Worm (Caenorhabditis elegans) whole organism, dauer: ENCODE data around the gene fbxb-39.
"Not testable (repeated sequence)": the region's sequence is repeated elsewhere in the genome, so short reads cannot be mapped to it uniquely, and the experiment has no call there.

ENCODE experiments used
- unc-62 ChIP-seq: sonication (generic microtip); optimal IDR thresholded peaks from 2 replicates; lab custom pipeline; 2017; ENCODE audit warnings: missing biosample characterization, missing genetic modification reagents, missing genetic modification characterization

The fbxb-39 gene

DNA sequence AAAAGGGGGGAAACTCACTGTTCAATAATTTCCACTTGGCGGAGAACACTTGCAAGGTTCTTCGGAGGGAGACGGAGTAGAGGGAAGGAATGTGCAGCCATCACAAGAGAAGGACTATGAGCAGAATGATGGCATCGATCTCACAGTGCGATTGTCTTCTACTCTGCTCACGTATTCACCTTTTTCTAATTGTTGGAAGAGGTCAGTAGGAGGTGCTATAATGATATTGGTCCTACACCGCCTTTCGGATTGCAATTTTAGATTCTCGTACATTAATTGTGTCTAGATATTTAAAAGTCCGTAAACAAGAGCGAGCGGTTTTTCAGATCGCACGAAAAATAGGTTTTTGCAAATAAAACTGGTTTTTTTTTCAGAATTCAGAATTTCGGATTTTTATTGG, at the start of gene fbxb-39:
Gene fbxb-39 (minus strand): TSS at position 101 of the 400 bp plus-strand sequence.
- TF ChIP-seq unc-62 (GFP tag; lab: Kevin White, UChicago), result no peak

DNA sequence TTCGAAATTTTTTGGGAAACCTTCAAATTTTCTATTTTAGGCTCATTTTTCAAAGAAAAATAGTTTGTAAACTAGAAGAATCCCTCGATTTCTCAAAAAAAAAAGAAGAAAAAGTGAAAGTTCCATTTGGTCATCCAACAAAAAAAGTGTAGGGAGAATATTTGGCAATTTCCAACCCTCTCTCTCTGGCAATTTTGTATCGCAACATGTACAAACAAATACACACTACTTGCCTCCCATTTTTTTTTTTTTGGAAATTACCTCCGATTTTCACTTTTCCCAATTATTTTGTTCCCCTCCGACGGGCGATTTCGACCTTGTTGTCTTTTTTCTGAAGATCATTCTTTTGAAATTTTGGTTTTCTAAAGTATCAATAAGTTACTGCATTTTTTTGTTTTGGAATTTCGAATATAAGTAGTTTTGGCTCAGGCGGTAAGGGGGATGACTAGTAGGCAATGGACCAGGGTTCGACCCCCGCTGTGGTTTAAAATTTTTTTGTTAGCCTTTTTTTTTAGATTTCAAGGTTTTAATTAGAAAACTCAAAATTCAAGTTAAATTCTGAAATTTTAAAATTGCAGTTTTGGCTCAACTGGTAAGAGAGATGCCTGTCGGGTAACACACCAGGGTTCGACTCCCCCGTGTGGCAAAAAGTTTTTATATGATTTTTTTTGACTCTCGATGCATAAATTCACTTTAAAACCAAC, 48.3 kb upstream of the fbxb-39 start:
- TF ChIP-seq unc-62 (GFP tag; lab: Kevin White, UChicago), result no peak

DNA sequence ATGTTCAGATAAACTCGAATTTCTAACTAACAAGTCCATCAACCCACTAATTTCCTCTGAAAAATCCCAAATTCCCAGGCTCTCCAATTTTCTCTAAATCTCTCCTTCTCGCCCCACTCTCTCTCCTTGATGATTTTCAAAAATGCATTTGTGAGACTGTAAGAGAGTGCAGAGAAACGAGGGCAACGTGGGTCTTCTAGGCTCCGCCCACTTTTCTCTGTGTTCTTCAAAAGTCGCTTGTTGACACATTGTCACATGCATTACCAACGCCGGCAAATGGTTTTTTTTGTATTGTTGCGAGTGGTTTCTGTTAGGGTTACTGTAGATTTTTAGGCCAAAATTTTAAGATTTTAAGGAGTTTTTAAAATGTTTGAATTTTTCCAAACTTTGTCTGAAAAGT, 46.1 kb upstream of the fbxb-39 start:
- no peak for TF ChIP-seq unc-62 (GFP tag; lab: Kevin White, UChicago)

DNA sequence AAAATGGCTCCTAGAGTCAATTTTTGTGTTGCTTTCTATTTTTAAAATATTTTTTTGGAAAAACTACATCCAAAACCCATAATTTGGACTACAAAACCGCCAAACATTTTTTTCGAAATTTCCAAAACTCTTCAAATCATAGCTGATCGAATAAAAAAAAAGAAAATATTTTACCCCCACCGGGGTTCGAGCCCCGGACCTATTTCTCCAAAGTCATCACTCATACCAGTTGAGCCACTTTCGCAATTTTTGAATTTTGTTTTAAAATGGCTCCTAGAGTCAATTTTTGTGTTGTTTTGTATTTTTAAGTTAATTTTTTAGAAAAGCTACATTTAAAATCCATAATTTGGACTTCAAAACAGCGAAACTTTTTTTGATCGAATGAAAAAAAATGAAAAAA, 45.2 kb upstream of the fbxb-39 start:
- no peak for TF ChIP-seq unc-62 (GFP tag; lab: Kevin White, UChicago)

DNA sequence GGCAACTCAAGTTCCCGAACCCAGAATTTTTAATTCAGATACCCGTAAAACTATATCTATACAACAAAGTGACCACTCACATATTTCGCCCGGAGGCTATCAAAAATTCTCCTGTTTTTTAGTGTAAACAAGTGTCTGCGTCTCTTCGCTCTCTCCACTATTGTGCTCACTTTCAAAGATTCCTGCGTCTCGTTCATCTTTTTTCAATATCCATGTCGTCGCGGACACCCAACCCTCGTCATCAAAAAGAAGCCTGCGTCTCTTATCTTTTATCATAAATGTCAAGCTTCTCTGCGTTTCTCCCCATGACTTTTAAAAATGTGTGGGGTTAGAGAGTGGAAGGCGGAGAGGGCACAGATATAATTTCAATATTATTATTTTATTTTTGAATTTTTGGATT, 44.5 kb upstream of the fbxb-39 start:
- TF ChIP-seq unc-62 (GFP tag; lab: Kevin White, UChicago), result no peak

DNA sequence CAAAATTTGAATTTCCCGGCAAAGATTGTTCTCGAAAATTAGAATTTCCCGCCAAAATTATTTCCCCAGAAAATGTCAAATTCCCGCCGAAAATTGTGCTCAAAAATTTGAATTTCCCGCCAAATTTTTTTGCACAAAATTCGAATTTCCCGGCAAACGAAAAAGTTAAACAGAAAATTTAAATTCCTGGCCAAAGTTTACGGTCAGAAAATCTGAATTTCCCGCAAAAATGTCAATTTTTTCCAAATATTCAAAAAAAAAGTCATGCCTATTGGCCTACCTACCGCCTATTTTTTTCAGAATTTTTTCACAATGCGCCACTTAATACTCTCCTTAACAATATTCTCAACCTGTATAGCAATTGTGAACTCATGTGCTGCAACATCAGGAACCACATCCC, 42.5 kb upstream of the fbxb-39 start, which contains the start of gene K02E7.1:
Gene K02E7.1 (plus strand): TSS at position 301 of the 400 bp plus-strand sequence.
- no peak for TF ChIP-seq unc-62 (GFP tag; lab: Kevin White, UChicago)

DNA sequence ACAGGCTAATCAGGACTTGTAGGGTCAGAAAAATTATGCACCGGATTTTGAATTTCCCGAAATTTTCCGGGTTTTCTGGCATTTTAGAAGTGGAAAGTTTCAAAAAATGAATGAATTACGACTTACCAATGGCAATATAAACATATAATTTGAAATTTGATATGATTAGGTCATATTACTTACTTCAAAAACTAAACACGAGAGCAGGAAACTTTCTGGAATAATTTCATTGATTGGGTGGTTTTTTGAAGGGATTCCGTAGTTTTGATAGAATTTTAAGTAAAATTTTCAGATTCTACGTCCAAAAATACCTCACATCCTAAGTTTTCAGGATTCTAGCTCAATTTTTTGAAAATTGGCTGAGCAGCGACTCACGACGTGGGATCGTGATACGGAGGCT, 35.1 kb upstream of the fbxb-39 start, which contains the start of gene K02E7.11:
Gene K02E7.11 (minus strand): TSS at position 101 of the 400 bp plus-strand sequence.
- no peak for TF ChIP-seq unc-62 (GFP tag; lab: Kevin White, UChicago)

DNA sequence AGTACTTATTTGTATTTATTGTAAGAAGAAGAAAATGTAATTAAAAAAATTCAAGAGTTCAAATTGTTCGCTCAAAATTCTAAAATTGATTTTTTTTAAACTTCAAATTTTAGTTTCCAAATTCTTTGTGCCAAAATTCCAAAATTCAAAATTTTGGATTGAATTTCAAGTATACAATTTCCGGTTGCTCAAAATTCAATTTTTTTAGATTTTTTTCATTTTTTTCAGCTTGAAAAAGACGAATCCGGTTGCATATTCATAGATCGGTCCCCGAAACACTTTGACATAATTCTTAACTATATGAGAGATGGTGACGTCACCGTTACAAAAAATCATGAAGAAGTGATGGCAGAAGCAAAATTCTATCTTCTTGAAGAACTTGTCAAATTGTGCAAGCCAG, 31.7 kb upstream of the fbxb-39 start, which contains the start of gene K02E7.4:
Gene K02E7.4 (plus strand): TSS at position 301 of the 400 bp plus-strand sequence.
- TF ChIP-seq unc-62 (GFP tag; lab: Kevin White, UChicago), result no peak

DNA sequence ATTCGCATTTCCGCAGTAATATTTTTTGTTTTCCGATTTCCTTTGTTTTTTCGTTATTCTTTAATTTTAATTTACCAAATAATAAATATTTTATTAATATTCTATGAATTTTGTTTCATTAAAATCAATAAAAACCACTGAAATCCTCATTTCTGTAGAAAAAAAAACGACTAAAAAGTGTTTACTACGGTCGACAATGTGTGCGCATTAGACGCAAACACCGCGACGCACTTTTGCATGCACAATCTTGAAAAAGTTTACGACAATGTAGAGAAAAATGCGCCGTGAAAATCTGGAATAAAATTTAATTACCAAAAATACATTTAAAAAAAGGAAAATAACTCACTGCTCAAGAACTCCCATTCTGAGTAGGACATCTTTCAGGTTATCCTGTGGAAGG, 31.1 kb upstream of the fbxb-39 start:
- TF ChIP-seq unc-62 (GFP tag; lab: Kevin White, UChicago), result no peak

DNA sequence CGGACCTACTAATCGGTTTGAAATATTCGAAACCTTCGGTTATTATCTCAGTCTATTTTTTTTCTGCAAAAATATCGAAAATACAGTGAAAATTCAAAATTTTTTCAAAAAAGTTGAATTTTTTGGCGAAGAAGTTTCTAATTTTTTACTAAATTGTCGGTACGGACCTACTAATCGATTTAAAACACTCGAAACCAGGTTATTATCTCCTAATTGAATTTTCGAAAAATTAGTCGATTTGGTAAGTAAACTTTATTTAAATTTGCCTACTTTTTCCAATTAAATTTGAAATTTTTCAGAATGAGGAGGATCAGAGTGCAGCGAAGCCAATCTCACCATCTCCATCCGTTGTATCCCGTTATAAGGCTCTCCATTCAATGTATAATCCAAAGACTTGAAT, 30.5 kb upstream of the fbxb-39 start, which contains the start of gene K02E7.12:
Gene K02E7.12 (plus strand): TSS at position 301 of the 400 bp plus-strand sequence.
- TF ChIP-seq unc-62 (GFP tag; lab: Kevin White, UChicago), result no peak

DNA sequence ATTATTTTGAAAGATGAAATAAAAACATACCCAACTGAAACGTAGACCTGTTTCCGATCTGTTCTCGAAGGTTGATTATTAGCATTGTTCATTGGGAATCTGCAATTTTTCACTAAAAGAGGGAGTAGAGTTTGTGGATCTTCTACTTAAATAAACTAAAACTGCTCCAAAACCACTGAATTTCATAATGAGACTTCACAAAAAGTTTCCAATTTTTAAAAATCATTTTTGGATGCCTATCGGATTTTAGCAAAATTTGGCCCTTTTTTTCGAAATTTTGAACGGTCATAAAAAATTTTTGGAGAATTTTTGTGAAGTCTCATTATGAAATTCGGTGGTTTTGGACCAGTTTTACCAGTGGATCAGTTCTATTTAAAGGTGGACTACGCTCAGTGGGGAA, 26.5 kb upstream of the fbxb-39 start, which contains the start of gene K02E7.10:
Gene K02E7.10 (minus strand): TSS at position 101 of the 400 bp plus-strand sequence.
- no peak for TF ChIP-seq unc-62 (GFP tag; lab: Kevin White, UChicago)

DNA sequence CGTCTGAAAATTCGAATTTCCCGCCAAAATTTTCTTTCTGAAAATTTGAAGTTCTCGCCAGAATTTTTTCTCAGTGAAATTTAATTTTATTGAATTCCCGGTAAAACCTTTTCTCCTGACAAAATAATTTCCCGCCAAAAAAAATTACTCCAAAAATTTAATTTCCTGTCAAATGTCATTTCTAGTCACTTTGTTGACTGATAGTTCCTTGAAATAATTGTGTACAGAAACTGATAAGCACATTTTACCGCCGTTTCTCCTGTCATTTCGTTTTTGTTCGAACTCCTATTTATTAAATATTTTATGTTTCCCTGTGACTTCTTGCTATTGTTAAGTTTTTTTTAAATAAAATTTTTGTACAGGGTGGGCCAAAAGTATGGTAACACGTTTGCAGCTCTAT, 23.6 kb upstream of the fbxb-39 start:
- no peak for TF ChIP-seq unc-62 (GFP tag; lab: Kevin White, UChicago)

DNA sequence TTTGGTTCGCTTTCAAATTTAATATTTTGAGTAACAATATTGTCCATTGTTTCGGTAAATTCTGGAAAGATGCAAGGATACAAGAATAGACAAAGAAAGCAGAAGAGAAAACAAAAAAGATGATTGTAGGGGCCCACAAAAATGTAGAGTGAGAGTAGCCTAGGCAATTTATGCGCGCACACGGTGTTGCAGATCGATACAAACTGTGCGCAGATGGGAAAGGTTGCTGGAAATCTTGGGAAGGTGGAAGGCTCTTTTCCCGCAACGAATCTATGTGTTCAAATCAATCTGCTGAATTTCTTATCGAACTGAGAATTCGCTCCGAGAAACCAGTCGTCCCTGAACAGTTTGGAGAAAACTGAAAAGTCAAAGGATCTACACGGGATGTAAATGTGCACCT, 20.3 kb upstream of the fbxb-39 start, which contains the start of gene btb-10:
Gene btb-10 (minus strand): TSS at position 101 of the 400 bp plus-strand sequence.
- TF ChIP-seq unc-62 (GFP tag; lab: Kevin White, UChicago), result not testable (repeated sequence)

DNA sequence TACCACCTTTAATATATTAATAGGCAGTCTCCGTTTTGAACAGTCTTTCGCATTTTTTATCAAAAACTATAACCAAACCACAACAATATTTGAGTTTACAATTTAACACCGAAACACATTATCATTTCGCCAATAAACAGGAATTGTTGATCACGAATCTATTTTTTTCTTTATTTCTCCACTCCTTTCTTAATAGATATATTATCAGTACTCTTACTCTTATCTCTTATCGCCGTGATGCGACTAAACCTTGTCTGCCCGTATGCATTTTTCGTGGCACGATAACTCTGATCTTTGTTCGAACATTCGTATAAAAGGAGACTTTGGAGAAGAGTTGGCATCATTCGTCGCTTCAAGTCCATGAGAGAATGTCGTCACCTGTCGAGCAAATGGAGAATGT, 16.5 kb upstream of the fbxb-39 start:
- TF ChIP-seq unc-62 (GFP tag; lab: Kevin White, UChicago), result no peak

DNA sequence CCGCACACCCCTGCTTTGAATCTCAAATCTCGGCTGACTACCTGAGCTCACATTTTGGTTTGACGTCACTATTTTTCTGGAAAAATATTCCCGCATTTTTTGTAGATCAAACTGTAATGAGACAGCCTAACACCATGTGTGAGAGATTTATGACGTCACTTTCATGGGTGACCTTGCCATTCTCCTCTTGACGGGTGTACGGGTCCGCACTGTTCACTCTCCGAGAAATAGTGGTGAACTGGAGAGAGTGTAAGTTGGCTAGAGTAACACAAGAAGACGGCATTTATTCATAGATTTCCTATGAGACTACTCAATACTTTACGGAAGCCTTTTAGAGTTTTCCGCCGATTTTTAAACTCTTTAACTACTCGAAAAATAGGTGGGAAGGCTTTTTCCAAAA, 14.4 kb upstream of the fbxb-39 start, which contains the start of gene K02E7.7:
Gene K02E7.7 (plus strand): TSS at position 301 of the 400 bp plus-strand sequence.
- not testable (repeated sequence) for TF ChIP-seq unc-62 (GFP tag; lab: Kevin White, UChicago)

DNA sequence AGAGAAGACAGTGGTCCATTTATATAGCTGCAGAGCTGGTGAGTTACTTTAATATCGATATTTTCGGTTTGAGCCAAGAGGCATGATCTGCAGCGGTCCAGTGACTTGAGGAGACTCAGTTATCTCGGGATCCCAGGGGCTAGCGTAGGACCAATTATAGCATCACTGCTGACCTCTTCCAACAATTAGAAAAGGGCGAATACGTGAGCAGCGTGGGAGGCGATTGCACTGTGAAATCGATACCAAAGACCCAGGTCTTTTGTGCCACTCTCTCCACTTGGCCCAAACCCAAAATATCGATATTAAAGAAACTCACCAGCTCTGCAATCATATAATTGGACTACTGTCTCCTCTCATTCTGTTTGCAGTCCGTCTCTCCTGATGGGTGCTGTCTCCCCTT, 9.5 kb upstream of the fbxb-39 start, which contains the start of gene fbxb-40:
Gene fbxb-40 (minus strand): TSS at position 101 of the 400 bp plus-strand sequence.
- TF ChIP-seq unc-62 (GFP tag; lab: Kevin White, UChicago), result no peak

DNA sequence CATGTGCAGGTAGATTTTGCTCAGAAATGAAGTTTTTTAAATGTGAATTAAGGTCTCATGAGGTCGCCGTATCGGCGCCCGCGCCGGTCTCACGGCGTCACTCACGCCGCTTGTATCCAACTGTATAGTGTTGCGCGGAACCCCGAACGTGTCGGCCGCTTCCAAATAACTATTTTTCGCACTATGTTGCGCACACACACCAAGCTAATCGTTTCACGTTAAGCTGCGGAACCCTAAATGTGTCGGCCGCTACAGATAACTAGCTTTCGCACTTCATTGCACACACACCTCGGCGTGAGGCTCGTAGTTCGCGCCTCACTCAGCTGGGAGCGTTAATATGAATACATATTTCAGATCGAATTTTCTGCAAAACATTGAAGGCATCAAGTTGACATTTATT, 6.6 kb upstream of the fbxb-39 start:
- TF ChIP-seq unc-62 (GFP tag; lab: Kevin White, UChicago), result no peak
